Worm (Caenorhabditis elegans) whole organism, L1 larva: Measurements from ENCODE around the gene clec-227.

Experiments
- C16A3.4 ChIP-seq: fragments of 150-350 bp; optimal IDR thresholded peaks from 2 replicates; lab custom pipeline; 2014; ENCODE audit warnings: missing biosample characterization, missing genetic modification characterization
- C34B4.2 ChIP-seq: sonication (generic microtip); optimal IDR thresholded peaks from 2 replicates; lab custom pipeline; 2017; ENCODE audit warnings: mild to moderate bottlenecking, missing genetic modification characterization, missing compliant biosample characterization
- Y116A8C.19 ChIP-seq: sonication (generic microtip); optimal IDR thresholded peaks from 2 replicates; lab custom pipeline; 2016; ENCODE audit warnings: missing compliant biosample characterization, missing genetic modification characterization, borderline replicate concordance
- aha-1 ChIP-seq: fragments of 150-350 bp; optimal IDR thresholded peaks from 2 replicates; lab custom pipeline; 2014; ENCODE audit warnings: missing biosample characterization, missing genetic modification characterization
- alr-1 ChIP-seq: fragments of 200-800 bp; sonication (Bioruptor generic); optimal IDR thresholded peaks from 2 replicates; lab custom pipeline; 2018; ENCODE audit warnings: borderline replicate concordance, mild to moderate bottlenecking, missing genetic modification characterization, missing compliant biosample characterization
- aly-2 ChIP-seq: fragments of 150-350 bp; optimal IDR thresholded peaks from 2 replicates; lab custom pipeline; 2014; ENCODE audit warnings: missing biosample characterization, missing genetic modification characterization
- ama-1 ChIP-seq: fragments of 150-350 bp; optimal IDR thresholded peaks from 2 replicates; lab custom pipeline; 2014
- ceh-82 ChIP-seq, 3 experiments: fragments of 150-350 bp in 1 of 3; sonication (generic microtip) in 2 of 3; optimal IDR thresholded peaks; 2 replicates each; lab custom pipeline; 2014 to 2017; ENCODE audit warnings: missing biosample characterization in 3 of 3, missing genetic modification characterization in 3 of 3
- ceh-90 ChIP-seq: sonication (generic microtip); optimal IDR thresholded peaks from 2 replicates; lab custom pipeline; 2016; ENCODE audit warnings: missing genetic modification characterization, missing compliant biosample characterization
- efl-1 ChIP-seq, 4 experiments: fragments of 150-350 bp; optimal IDR thresholded peaks in 3 of 4; peaks in 1 of 4; 1 replicate in 1 of 4; 2 replicates in 3 of 4; lab custom pipeline; 2014; ENCODE audit warnings: missing biosample characterization in 2 of 4, missing genetic modification characterization in 2 of 4, missing genetic modification reagents in 2 of 4
- ets-5 ChIP-seq: fragments of 200-800 bp; sonication (Bioruptor generic); IDR thresholded peaks from 2 replicates; pipeline ENCODE4 v1.3.6; 2022; ENCODE audit warnings: missing genetic modification characterization, missing compliant biosample characterization
- fkh-8 ChIP-seq: sonication (generic microtip); optimal IDR thresholded peaks from 2 replicates; lab custom pipeline; 2016; ENCODE audit warnings: mild to moderate bottlenecking, missing genetic modification characterization, missing compliant biosample characterization
- hlh-4 ChIP-seq: sonication (generic microtip); optimal IDR thresholded peaks from 2 replicates; lab custom pipeline; 2016; ENCODE audit warnings: mild to moderate bottlenecking, missing genetic modification characterization, missing compliant biosample characterization
- irx-1 ChIP-seq: sonication (generic microtip); optimal IDR thresholded peaks from 2 replicates; lab custom pipeline; 2016; ENCODE audit warnings: missing genetic modification characterization, missing compliant biosample characterization
- jun-1 ChIP-seq: fragments of 150-350 bp; optimal IDR thresholded peaks from 2 replicates; lab custom pipeline; 2014; ENCODE audit warnings: missing biosample characterization, missing genetic modification reagents, missing genetic modification characterization
- lin-15B ChIP-seq: fragments of 150-350 bp; sonication (generic microtip); optimal IDR thresholded peaks from 3 replicates; lab custom pipeline; 2014; ENCODE audit warnings: missing biosample characterization, missing genetic modification characterization
- mef-2 ChIP-seq: fragments of 150-350 bp; optimal IDR thresholded peaks from 2 replicates; lab custom pipeline; 2014; ENCODE audit warnings: missing biosample characterization, missing genetic modification characterization
- nhr-12 ChIP-seq: sonication (generic microtip); optimal IDR thresholded peaks from 2 replicates; lab custom pipeline; 2017; ENCODE audit warnings: missing biosample characterization, missing genetic modification characterization
- nhr-20 ChIP-seq: sonication (generic microtip); optimal IDR thresholded peaks from 2 replicates; lab custom pipeline; 2016; ENCODE audit warnings: mild to moderate bottlenecking, missing genetic modification characterization, missing compliant biosample characterization
- nhr-237 ChIP-seq: fragments of 150-350 bp; optimal IDR thresholded peaks from 2 replicates; lab custom pipeline; 2014; ENCODE audit warnings: missing biosample characterization, missing genetic modification characterization
- nhr-47 ChIP-seq: sonication (generic microtip); optimal IDR thresholded peaks from 2 replicates; lab custom pipeline; 2016; ENCODE audit warnings: mild to moderate bottlenecking, missing genetic modification characterization, moderate library complexity, missing compliant biosample characterization
- nhr-85 ChIP-seq: sonication (generic microtip); peaks from one replicate; lab custom pipeline; 2016; ENCODE audit warnings: missing genetic modification characterization, inconsistent platforms, missing compliant biosample characterization
- nhr-90 ChIP-seq: sonication (generic microtip); optimal IDR thresholded peaks from 2 replicates; lab custom pipeline; 2016; ENCODE audit warnings: mild to moderate bottlenecking, missing genetic modification characterization, missing compliant biosample characterization; ENCODE audit not compliant: poor library complexity
- pag-3 ChIP-seq: sonication (generic microtip); optimal IDR thresholded peaks from 2 replicates; lab custom pipeline; 2017; ENCODE audit warnings: missing genetic modification characterization, mild to moderate bottlenecking, missing compliant biosample characterization, antibody characterized with exemption, borderline replicate concordance; ENCODE audit not compliant: insufficient read depth
- rnt-1 ChIP-seq: sonication (generic microtip); optimal IDR thresholded peaks from 2 replicates; lab custom pipeline; 2016; ENCODE audit warnings: mild to moderate bottlenecking, missing genetic modification characterization, moderate library complexity, missing compliant biosample characterization
- skn-1 ChIP-seq: fragments of 150-350 bp; optimal IDR thresholded peaks from 2 replicates; lab custom pipeline; 2014; ENCODE audit warnings: missing biosample characterization, missing genetic modification characterization
- snpc-4 ChIP-seq: fragments of 150-350 bp; optimal IDR thresholded peaks from 2 replicates; lab custom pipeline; 2014; ENCODE audit warnings: missing biosample characterization, missing genetic modification characterization
- snu-23 ChIP-seq: sonication (generic microtip); optimal IDR thresholded peaks from 2 replicates; lab custom pipeline; 2016; ENCODE audit warnings: missing genetic modification characterization, missing compliant biosample characterization
- sox-4 ChIP-seq: sonication (generic microtip); optimal IDR thresholded peaks from 2 replicates; lab custom pipeline; 2016; ENCODE audit warnings: missing genetic modification characterization, missing compliant biosample characterization
- sup-37 ChIP-seq: fragments of 200-800 bp; sonication (Bioruptor generic); optimal IDR thresholded peaks from 2 replicates; lab custom pipeline; 2018; ENCODE audit warnings: mild to moderate bottlenecking, missing genetic modification characterization, missing compliant biosample characterization
- tbx-2 ChIP-seq: sonication (generic microtip); optimal IDR thresholded peaks from 2 replicates; lab custom pipeline; 2016; ENCODE audit warnings: missing genetic modification characterization, missing compliant biosample characterization
- unc-86 ChIP-seq: sonication (generic microtip); optimal IDR thresholded peaks from 2 replicates; lab custom pipeline; 2016; ENCODE audit warnings: missing genetic modification characterization, missing compliant biosample characterization
- unc-98 ChIP-seq: fragments of 200-800 bp; sonication (Bioruptor generic); IDR thresholded peaks from 2 replicates; pipeline ENCODE4 v1.3.6; 2022; ENCODE audit warnings: missing genetic modification characterization, missing compliant biosample characterization
- ztf-11 ChIP-seq, 2 experiments: sonication (generic microtip); optimal IDR thresholded peaks; 2 replicates each; lab custom pipeline; 2016 to 2017; ENCODE audit warnings: missing genetic modification characterization in 2 of 2, missing biosample characterization in 1 of 2, missing compliant biosample characterization in 1 of 2

clec-227 gene

ce11 chrV:14510746-14511145 is 38.4 kb downstream of the clec-227 start, which contains the start of gene R02D5.9 (continued):
- TF ChIP-seq aha-1 (tag; lab: Kevin White, UChicago) (no peak), ceh-90 (no peak), nhr-237 (tag; lab: Kevin White, UChicago) (no peak), unc-86 (no peak), lin-15B (tag; lab: Kevin White, UChicago) (no peak), mef-2 (tag; lab: Kevin White, UChicago) (no peak), pag-3 (tag; lab: Kevin White, UChicago) (peak; percentile 6), fkh-8 (tag; lab: Kevin White, UChicago) (no peak), sox-4 (tag; lab: Kevin White, UChicago) (no peak), snpc-4 (tag; lab: Kevin White, UChicago) (no peak), nhr-12 (no peak), nhr-85 (peak; percentile 91)

ce11 chrV:14518010-14518409 is 45.7 kb downstream of the clec-227 start, which contains the start of gene R02D5.6:
Gene R02D5.6, minus strand, starts transcription at chrV:14518110.
- TF ChIP-seq fkh-8 (tag; lab: Kevin White, UChicago) (peak; percentile 14), rnt-1 (tag; lab: Kevin White, UChicago) (no peak)

DNA sequence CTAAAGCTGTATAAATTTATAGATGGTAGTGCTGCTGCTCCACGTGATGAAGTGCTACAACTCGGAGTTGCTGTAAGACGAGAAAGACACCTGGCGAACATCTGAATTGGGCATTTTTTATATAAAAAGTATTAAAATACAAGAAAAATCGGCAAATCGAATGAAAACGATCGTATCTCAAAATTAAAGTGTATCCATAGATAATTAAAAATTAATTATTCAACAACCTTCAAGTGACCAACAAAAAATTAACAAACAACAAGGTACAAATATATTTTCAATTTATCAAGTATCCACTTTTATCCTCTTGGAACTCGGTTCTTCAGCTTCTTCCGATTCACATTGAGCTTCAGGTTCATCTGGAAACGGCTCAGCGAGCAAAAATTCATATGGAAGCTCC is 46.9 kb downstream of the clec-227 start, which contains the start of gene R02D5.8:
Gene R02D5.8 (minus strand): TSS at position 101 of the 400 bp plus-strand sequence.
- TF ChIP-seq ceh-82 (tag; optimal IDR thresholded peaks at IDR 0.05; lab: Kevin White, UChicago): no peak
- TF ChIP-seq nhr-90 (tag; lab: Kevin White, UChicago): no peak

DNA sequence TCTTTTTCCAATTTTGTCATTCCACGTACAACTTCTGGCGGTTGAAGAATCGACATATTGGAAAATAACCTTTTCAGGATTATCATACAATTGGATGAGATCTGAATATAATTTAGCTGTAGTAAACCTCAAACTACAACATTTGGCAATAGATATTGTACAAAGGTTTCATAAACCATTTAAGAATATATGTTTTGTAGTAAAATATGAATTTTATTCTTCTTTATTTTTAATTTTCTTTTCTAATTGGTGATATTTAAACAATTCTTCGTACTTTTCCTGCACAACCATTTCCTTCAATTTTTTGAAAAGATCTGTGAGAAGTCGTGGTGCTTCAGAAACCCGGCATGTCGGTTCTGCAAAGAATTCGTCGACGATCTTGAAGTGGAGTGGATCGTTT is 48.7 kb downstream of the clec-227 start, which contains the start of gene C53A5.17:
Gene C53A5.17 (minus strand): TSS at position 101 of the 400 bp plus-strand sequence.
- TF ChIP-seq C16A3.4 (tag; lab: Kevin White, UChicago) (no peak), nhr-20 (tag; lab: Kevin White, UChicago) (no peak), snpc-4 (tag; lab: Kevin White, UChicago) (no peak), unc-98 (GFP tag; lab: Robert Waterston, UW) (no peak), alr-1 (no peak), irx-1 (no peak), skn-1 (no peak), hlh-4 (no peak), mef-2 (tag; lab: Kevin White, UChicago) (no peak), C34B4.2 (tag; lab: Kevin White, UChicago) (no peak), snu-23 (no peak), sup-37 (no peak), rnt-1 (tag; lab: Kevin White, UChicago) (no peak), tbx-2 (no peak), ets-5 (no peak), jun-1 (tag; lab: Kevin White, UChicago) (no peak), nhr-47 (no peak), efl-1 (optimal IDR thresholded peaks at IDR 0.05; lab: Kevin White, UChicago) (no peak), efl-1 (GFP tag; optimal IDR thresholded peaks at IDR 0.05 in 1 of 2; lab: Kevin White, UChicago) (no peak), ztf-11 (tag; optimal IDR thresholded peaks at IDR 0.05; lab: Kevin White, UChicago) (no peak), nhr-90 (tag; lab: Kevin White, UChicago) (no peak)
- TF ChIP-seq, all 84 proteins: peak for 0

DNA sequence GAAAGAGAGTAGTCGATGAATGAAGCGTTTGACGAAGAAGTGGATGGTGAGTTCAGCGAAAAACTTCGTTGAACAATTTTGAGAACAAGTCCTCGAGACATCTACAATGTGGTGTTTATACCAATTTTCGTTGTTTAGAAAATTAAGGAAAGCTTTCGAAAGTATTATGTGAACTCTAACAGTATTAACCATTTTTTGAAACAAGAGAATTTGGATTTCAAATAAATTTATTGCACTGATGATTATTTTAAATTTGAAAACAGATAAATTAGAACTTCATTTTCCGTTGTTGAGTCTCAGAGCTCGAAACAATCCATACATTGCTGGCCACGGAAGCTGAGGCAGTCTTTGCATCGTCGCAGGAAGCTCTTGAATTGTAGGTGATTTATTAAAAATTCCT is 50.2 kb downstream of the clec-227 start, which contains the start of gene C53A5.16:
Gene C53A5.16 (minus strand): TSS at position 101 of the 400 bp plus-strand sequence.
- TF ChIP-seq nhr-47 (no peak), ama-1 (peak; percentile 37)

DNA sequence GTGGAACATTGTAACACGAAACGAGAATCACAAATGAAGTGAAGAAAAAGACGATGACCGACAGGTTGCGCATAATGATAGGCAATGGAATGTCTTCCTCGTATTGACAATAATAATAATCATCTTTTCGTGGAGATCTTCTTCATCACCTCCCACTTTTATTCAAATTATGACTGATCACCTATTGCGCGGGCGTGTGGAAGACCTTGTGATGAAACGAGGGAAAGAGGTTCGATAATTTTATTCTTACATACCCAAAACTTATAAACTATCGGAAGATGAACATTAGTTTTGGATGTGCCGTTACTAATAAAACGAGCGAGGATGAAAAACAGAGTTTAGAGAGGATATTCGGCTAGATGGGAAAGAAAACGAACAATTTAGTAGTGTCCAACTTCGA is 50.8 kb downstream of the clec-227 start, which contains the start of gene C53A5.2:
Gene C53A5.2 (minus strand): TSS at position 101 of the 400 bp plus-strand sequence.
- no peak for TF ChIP-seq Y116A8C.19
- TF ChIP-seq efl-1 (optimal IDR thresholded peaks at IDR 0.05; lab: Kevin White, UChicago): no peak
- peak in 1 of 2 experiments; percentile 88 for TF ChIP-seq efl-1 (GFP tag; optimal IDR thresholded peaks at IDR 0.05 in 1 of 2; lab: Kevin White, UChicago)
- no peak for TF ChIP-seq aly-2 (tag; lab: Kevin White, UChicago)
